Worm (Caenorhabditis elegans): ENCODE data around the gene folt-2.

DNA sequence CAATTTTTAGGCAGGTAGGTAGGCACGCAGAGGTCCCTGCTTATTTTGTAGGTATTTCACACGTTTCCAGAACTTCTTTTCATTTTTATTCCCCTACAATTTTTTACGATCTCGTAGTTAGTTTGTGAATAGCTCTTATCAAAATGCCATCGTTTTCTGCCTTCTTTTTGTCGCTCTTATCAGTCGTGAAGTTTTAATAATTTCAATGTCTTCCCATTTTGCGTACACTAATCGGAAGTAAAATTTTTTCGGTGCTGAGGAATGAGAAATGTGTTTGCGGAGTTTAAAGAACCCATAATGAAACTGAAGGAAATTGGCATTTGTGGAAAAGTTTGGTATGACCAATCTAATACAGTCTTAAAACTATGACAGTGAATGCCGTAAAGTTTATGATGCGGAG is 5.0 kb upstream of the folt-2 start:
- TF ChIP-seq W03F9.2 (tag; optimal IDR thresholded peaks at IDR 0.05) (no peak), dao-5 (tag; optimal IDR thresholded peaks at IDR 0.05) (no peak)
